Worm (Caenorhabditis elegans): ENCODE measurements around the gene cog-1.

DNA sequence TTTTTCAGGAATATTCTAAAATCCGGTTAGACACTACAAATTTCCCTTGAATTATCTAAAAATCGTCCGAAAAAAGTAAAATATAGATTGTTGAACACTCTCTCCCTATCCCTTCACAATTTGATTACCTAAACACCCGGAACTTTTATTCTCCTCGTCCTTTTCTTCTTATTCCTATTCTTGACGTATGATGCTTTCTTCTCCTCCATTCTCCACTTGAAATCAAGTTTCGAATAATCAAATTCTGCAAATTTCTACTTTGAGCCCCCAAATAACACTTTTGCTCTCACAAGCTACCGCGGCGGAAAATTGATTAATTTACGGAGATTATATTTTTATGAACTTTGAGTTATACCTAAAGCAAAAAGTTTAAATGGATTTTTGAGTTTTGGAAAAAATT is 36.0 kb downstream of the cog-1 start:
- TF ChIP-seq ama-1 (optimal IDR thresholded peaks at IDR 0.05) (no peak), hmbx-1 (tag; optimal IDR thresholded peaks at IDR 0.05) (no peak), flt-1 (GFP tag; IDR thresholded peaks at IDR 0.05) (no peak)
